Worm (Caenorhabditis elegans): Measurements from ENCODE around the gene Y53G8AL.1.

Y53G8AL.1 gene

DNA sequence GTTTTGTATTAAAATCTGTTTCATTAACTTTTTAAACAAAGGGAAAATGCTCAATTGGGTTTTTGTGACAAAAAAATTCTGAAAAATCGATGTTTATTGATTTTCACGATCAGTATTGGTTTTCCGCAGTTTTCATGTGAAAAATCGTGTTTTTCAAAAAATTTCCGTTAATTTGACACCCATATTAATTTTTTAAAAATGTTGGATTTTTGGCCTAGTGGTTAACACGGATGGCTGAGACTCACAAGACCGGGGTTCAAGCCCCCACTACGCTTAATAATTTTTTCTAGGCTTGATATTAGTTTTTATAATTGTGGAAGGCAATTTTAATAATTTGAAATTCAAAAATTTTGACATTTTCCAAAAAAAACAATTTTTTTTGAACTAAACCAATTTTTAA, 42.2 kb upstream of the Y53G8AL.1 start:
- TF ChIP-seq aly-2 (tag; optimal IDR thresholded peaks at IDR 0.05), result no peak

- TF ChIP-seq unc-62 (GFP tag; optimal IDR thresholded peaks at IDR 0.05), result no peak
- TF ChIP-seq nhr-11 (tag; optimal IDR thresholded peaks at IDR 0.05), result no peak
- TF ChIP-seq ZK546.5 (tag; optimal IDR thresholded peaks at IDR 0.05), result no peak
- TF ChIP-seq nfya-1 (tag; optimal IDR thresholded peaks at IDR 0.05; ENCODE audit: insufficient read depth), result no peak
- no peak for TF ChIP-seq tbx-2 (tag; optimal IDR thresholded peaks at IDR 0.05)
- no peak for TF ChIP-seq egl-5 (tag; optimal IDR thresholded peaks at IDR 0.05)
- no peak for TF ChIP-seq nhr-28 (tag; optimal IDR thresholded peaks at IDR 0.05)
- TF ChIP-seq lin-15B (tag; optimal IDR thresholded peaks at IDR 0.05), result no peak
- TF ChIP-seq jun-1 (tag; optimal IDR thresholded peaks at IDR 0.05), result no peak
- no peak for TF ChIP-seq R02D3.7 (tag; optimal IDR thresholded peaks at IDR 0.05)
- no peak for TF ChIP-seq lin-39 (tag; optimal IDR thresholded peaks at IDR 0.05)
- no peak for TF ChIP-seq nhr-67 (tag; optimal IDR thresholded peaks at IDR 0.05)
- no peak for TF ChIP-seq pqm-1 (tag; optimal IDR thresholded peaks at IDR 0.05)
Measured at ce11 chrIII:3191195-3191594, 41.7 kb upstream of the Y53G8AL.1 start, which contains the start of gene R148.8. TSS of gene R148.8 (plus strand) at chrIII:3191495.

ce11 chrIII:3191729-3192128, 41.2 kb upstream of the Y53G8AL.1 start:
- TF ChIP-seq pqm-1 (tag; optimal IDR thresholded peaks at IDR 0.05) (no peak), nhr-25 (tag; optimal IDR thresholded peaks at IDR 0.05) (no peak), jun-1 (tag; optimal IDR thresholded peaks at IDR 0.05) (no peak), unc-39 (tag; optimal IDR thresholded peaks at IDR 0.05) (no peak), egl-27 (tag; optimal IDR thresholded peaks at IDR 0.05) (no peak), zag-1 (tag; optimal IDR thresholded peaks at IDR 0.05) (no peak), ama-1 (optimal IDR thresholded peaks at IDR 0.05) (no peak), elt-2 (tag; optimal IDR thresholded peaks at IDR 0.05) (no peak), hmg-11 (tag; optimal IDR thresholded peaks at IDR 0.05) (no peak), skn-1 (tag; optimal IDR thresholded peaks at IDR 0.05) (no peak), lin-39 (tag; optimal IDR thresholded peaks at IDR 0.05) (no peak)

ce11 chrIII:3197904-3198303, 35.0 kb upstream of the Y53G8AL.1 start:
- no peak for TF ChIP-seq nhr-43 (tag; optimal IDR thresholded peaks at IDR 0.05; ENCODE audit: poor library complexity, severe bottlenecking)
- no peak for TF ChIP-seq lsy-12 (tag; optimal IDR thresholded peaks at IDR 0.05)
- no peak for TF ChIP-seq R02D3.7 (tag; optimal IDR thresholded peaks at IDR 0.05)
- no peak for TF ChIP-seq unc-62 (GFP tag; optimal IDR thresholded peaks at IDR 0.05)
- no peak for TF ChIP-seq nfya-1 (tag; optimal IDR thresholded peaks at IDR 0.05; ENCODE audit: insufficient read depth)
- TF ChIP-seq aly-2 (tag; optimal IDR thresholded peaks at IDR 0.05), result no peak
- TF ChIP-seq mdl-1 (tag; optimal IDR thresholded peaks at IDR 0.05), result no peak
- TF ChIP-seq nhr-12 (tag; optimal IDR thresholded peaks at IDR 0.05), result no peak
- TF ChIP-seq tbx-2 (tag; optimal IDR thresholded peaks at IDR 0.05), result no peak
- no peak for TF ChIP-seq ZK546.5 (tag; optimal IDR thresholded peaks at IDR 0.05)
- no peak for TF ChIP-seq elt-1 (tag; optimal IDR thresholded peaks at IDR 0.05)
- no peak for TF ChIP-seq ztf-11 (tag; optimal IDR thresholded peaks at IDR 0.05)

- no peak for TF ChIP-seq egl-27 (tag; optimal IDR thresholded peaks at IDR 0.05)
- no peak for TF ChIP-seq mml-1 (tag; optimal IDR thresholded peaks at IDR 0.05)
- no peak for TF ChIP-seq ceh-28 (tag; optimal IDR thresholded peaks at IDR 0.05)
- TF ChIP-seq elt-2 (tag; optimal IDR thresholded peaks at IDR 0.05), result no peak
- TF ChIP-seq elt-3 (tag; optimal IDR thresholded peaks at IDR 0.05), result no peak
Measured at ce11 chrIII:3198307-3198706, 34.6 kb upstream of the Y53G8AL.1 start, which contains the start of gene R148.7. TSS of gene R148.7 (minus strand) at chrIII:3198407.

- TF ChIP-seq unc-62 (GFP tag; optimal IDR thresholded peaks at IDR 0.05) (no peak), snpc-4 (tag; optimal IDR thresholded peaks at IDR 0.05) (no peak)
Measured at ce11 chrIII:3199416-3199815, 33.5 kb upstream of the Y53G8AL.1 start, which contains the start of gene heh-1. TSS of gene heh-1 (minus strand) at chrIII:3199516.

DNA sequence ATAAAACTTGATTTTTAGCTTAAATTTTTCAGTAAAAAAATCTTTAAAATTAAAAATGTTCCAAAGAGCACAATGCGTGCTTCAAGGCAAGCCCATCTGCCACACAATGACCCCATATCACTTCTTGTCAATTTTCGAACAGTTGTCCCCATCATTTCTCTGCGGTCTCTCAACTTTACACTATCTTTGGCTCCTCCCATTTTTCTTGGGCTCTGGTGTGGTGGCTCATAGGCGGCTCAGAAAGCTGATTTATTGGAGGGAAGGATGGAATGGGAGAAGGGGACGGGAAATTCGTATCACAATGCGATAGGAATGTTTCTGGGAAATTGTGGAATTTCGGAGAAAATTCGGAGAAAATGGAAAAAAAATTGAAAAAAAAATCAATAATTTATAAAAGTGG, 32.3 kb upstream of the Y53G8AL.1 start:
- TF ChIP-seq nhr-23 (tag; optimal IDR thresholded peaks at IDR 0.05), result no peak
- TF ChIP-seq nfya-1 (tag; optimal IDR thresholded peaks at IDR 0.05; ENCODE audit: insufficient read depth), result peak; percentile 35

Measured in whole organism, L3 larva.